Worm (Caenorhabditis elegans) whole organism, young adult: Measurements from ENCODE around the gene K10D11.7.

ENCODE experiments used
- B0035.1 ChIP-seq: sonication (generic microtip); optimal IDR thresholded peaks from 2 replicates; lab custom pipeline; 2016; ENCODE audit warnings: missing genetic modification characterization, mild to moderate bottlenecking, missing compliant biosample characterization, missing genotype, missing genetic modification reagents
- B0336.3 ChIP-seq: fragments of 200-800 bp; sonication (Bioruptor generic); IDR thresholded peaks from 2 replicates; pipeline ENCODE4 v1.3.6; 2022; ENCODE audit warnings: missing genetic modification characterization, missing compliant biosample characterization
- F52B5.7 ChIP-seq: sonication (generic microtip); optimal IDR thresholded peaks from 2 replicates; lab custom pipeline; 2016; ENCODE audit warnings: mild to moderate bottlenecking, missing genetic modification characterization, missing compliant biosample characterization
- Y95B8A.8 ChIP-seq: fragments of 200-800 bp; sonication (Bioruptor generic); IDR thresholded peaks from 2 replicates; pipeline ENCODE4 v1.3.6; 2022; ENCODE audit warnings: missing genetic modification reagents, missing genetic modification characterization, missing compliant biosample characterization
- ceh-58 ChIP-seq: fragments of 200-800 bp; sonication (Bioruptor generic); IDR thresholded peaks from 2 replicates; pipeline ENCODE4 v1.3.6; 2022; ENCODE audit warnings: missing genetic modification characterization, missing compliant biosample characterization
- fkh-3 ChIP-seq: sonication (generic microtip); optimal IDR thresholded peaks from 2 replicates; lab custom pipeline; 2016; ENCODE audit warnings: mild to moderate bottlenecking, missing genetic modification characterization, missing compliant biosample characterization
- hrde-1 ChIP-seq: sonication (generic microtip); optimal IDR thresholded peaks from 2 replicates; lab custom pipeline; 2016; ENCODE audit warnings: missing genetic modification characterization, mild to moderate bottlenecking, missing compliant biosample characterization, moderate library complexity, missing genotype, missing genetic modification reagents, borderline replicate concordance
- hsf-1 ChIP-seq: fragments of 200-800 bp; sonication (Bioruptor generic); IDR thresholded peaks from 2 replicates; pipeline ENCODE4 v1.3.6; 2022; ENCODE audit warnings: missing genetic modification reagents, missing genetic modification characterization, missing compliant biosample characterization
- nhr-120 ChIP-seq: fragments of 200-800 bp; sonication (Bioruptor generic); IDR thresholded peaks from 2 replicates; pipeline ENCODE4 v1.3.6; 2022; ENCODE audit warnings: missing genetic modification characterization, missing compliant biosample characterization
- rpc-1 ChIP-seq, 2 experiments: fragments of 150-350 bp in 1 of 2; sonication (generic microtip) in 1 of 2; optimal IDR thresholded peaks; 2 replicates each; lab custom pipeline; 2014 to 2018; ENCODE audit warnings: missing biosample characterization in 1 of 2, missing genetic modification characterization in 1 of 2, missing genetic modification reagents in 1 of 2, missing genotype in 1 of 2
- snpc-4 ChIP-seq, 5 experiments: fragments of 150-350 bp in 1 of 5; sonication (generic microtip) in 4 of 5; optimal IDR thresholded peaks; 2 replicates each; lab custom pipeline; 2014 to 2018; ENCODE audit warnings: missing genetic modification characterization in 5 of 5, missing biosample characterization in 3 of 5, antibody characterized with exemption in 2 of 5, mild to moderate bottlenecking in 2 of 5, missing compliant biosample characterization in 2 of 5, missing genotype in 2 of 5, moderate library complexity in 2 of 5, missing genetic modification reagents in 1 of 5
- xnd-1 ChIP-seq: sonication (generic microtip); optimal IDR thresholded peaks from 2 replicates; lab custom pipeline; 2016; ENCODE audit warnings: missing genotype, missing genetic modification reagents, missing genetic modification characterization, missing compliant biosample characterization

ce11 chrIV:12978307-12979036 lies 17.3 kb downstream of the K10D11.7 start, which contains the start of gene K10D11.2:
- no peak for TF ChIP-seq F52B5.7
- TF ChIP-seq Y95B8A.8 = no peak
- no peak for TF ChIP-seq snpc-4 (GFP tag; optimal IDR thresholded peaks at IDR 0.05; lab: Kevin White, UChicago)
- no peak for TF ChIP-seq snpc-4 (tag; optimal IDR thresholded peaks at IDR 0.05; lab: Kevin White, UChicago)
- no peak for TF ChIP-seq rpc-1 (optimal IDR thresholded peaks at IDR 0.05; lab: Kevin White, UChicago)
- no peak for TF ChIP-seq rpc-1 (tag; optimal IDR thresholded peaks at IDR 0.05; lab: Kevin White, UChicago)
- TF ChIP-seq xnd-1 (tag; lab: Kevin White, UChicago) = no peak
- no peak for TF ChIP-seq nhr-120 (GFP tag; lab: Robert Waterston, UW)
- TF ChIP-seq hrde-1 = no peak
- TF ChIP-seq B0336.3 (GFP tag; lab: Robert Waterston, UW) = no peak
- TF ChIP-seq fkh-3 (tag; lab: Kevin White, UChicago) = no peak
- TF ChIP-seq B0035.1 (tag; lab: Kevin White, UChicago) = no peak
- TF ChIP-seq hsf-1 (GFP tag; lab: Robert Waterston, UW) = no peak
- no peak for TF ChIP-seq ceh-58
